Fruit fly (Drosophila melanogaster): ENCODE data around the gene CG33710.
A peak's percentile ranks its signal among the peaks of the same experiment; 100 is the strongest.

CG33710 gene

DNA sequence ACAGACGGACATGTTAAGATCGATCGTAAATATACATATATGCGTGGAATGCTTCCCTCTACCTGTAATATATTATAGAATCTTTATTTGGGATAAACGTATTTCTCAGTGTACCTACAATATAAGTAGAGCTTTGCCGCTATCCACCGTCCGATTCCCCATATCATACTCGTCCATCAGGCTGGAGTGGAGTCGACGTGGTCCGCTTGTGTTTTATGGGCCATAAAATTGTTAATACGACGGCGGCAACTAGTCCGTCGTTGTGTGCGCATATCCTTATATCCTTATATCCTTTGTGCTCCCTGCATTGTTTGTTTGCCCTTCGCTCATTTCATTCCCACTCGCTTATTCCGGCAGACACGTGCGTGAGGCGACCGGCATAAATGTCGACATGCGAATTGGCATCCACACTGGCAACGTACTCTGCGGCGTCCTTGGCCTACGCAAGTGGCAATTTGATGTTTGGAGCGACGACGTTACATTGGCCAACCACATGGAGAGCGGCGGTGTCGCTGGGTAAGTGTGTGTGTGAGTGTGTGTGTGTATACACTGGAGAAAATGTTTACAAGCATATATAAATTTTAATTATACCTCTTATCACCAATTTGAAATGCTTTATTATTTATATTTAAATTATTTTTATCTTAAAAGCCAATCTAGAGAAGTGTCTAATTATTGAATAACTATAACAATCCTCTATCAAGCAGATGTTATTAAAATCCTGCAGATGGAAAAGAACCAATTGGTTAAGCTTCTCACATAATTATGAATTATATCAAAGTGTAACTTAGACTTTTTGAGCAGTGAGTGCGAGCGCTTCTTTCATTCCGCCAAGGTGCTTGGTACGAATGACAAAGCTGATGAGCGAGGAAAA lies 16.4 kb upstream of the CG33710 start (continued):
- TF ChIP-seq phol (tag; optimal IDR thresholded peaks at IDR 0.05) (no peak), peb (GFP tag; IDR thresholded peaks at IDR 0.05) (no peak), Oli (tag; optimal IDR thresholded peaks at IDR 0.05) (peak; percentile 28), B-H2 (GFP tag; optimal IDR thresholded peaks at IDR 0.05) (no peak), Optix (GFP tag; IDR thresholded peaks at IDR 0.05) (0 out of 3 replicates have a peak, but pooled peaks have one; percentile 9), CG3847 (GFP tag; IDR thresholded peaks at IDR 0.05) (no peak), esg (GFP tag; conservative IDR thresholded peaks at IDR 0.05) (no peak), CG15011 (GFP tag; optimal IDR thresholded peaks at IDR 0.05) (no peak), Hsf (GFP tag; optimal IDR thresholded peaks at IDR 0.05) (no peak), dysf (GFP tag; IDR thresholded peaks at IDR 0.05) (0 out of 3 replicates have a peak, but pooled peaks have one; percentile 8), Meics (GFP tag; optimal IDR thresholded peaks at IDR 0.05) (peak; percentile 42), Vsx1 (GFP tag; optimal IDR thresholded peaks at IDR 0.05) (no peak), CG17186 (GFP tag; optimal IDR thresholded peaks at IDR 0.05) (no peak), Fer3 (tag; optimal IDR thresholded peaks at IDR 0.05) (no peak), CG14014 (GFP tag; IDR thresholded peaks at IDR 0.05) (no peak), Sry-δ (GFP tag; optimal IDR thresholded peaks at IDR 0.05) (no peak), BtbVII (GFP tag; optimal IDR thresholded peaks at IDR 0.05) (peak; percentile 12), shn (GFP tag; optimal IDR thresholded peaks at IDR 0.05) (no peak), run (tag; optimal IDR thresholded peaks at IDR 0.05) (no peak), tio (GFP tag; optimal IDR thresholded peaks at IDR 0.05) (no peak), Mrtf (GFP tag; IDR thresholded peaks at IDR 0.05) (no peak), jumu (GFP tag; optimal IDR thresholded peaks at IDR 0.05) (no peak), PHDP (tag; optimal IDR thresholded peaks at IDR 0.05) (no peak), CG18599 (GFP tag; optimal IDR thresholded peaks at IDR 0.05) (peak; percentile 67), sqz (GFP tag; optimal IDR thresholded peaks at IDR 0.05) (no peak), klu (GFP tag; IDR thresholded peaks at IDR 0.05) (no peak), Hey (tag; optimal IDR thresholded peaks at IDR 0.05) (peak; percentile 80), CG3995 (GFP tag; optimal IDR thresholded peaks at IDR 0.05) (no peak), CG11504 (tag; optimal IDR thresholded peaks at IDR 0.05) (peak; percentile 54), mirr (GFP tag; optimal IDR thresholded peaks at IDR 0.05) (no peak), bowl (GFP tag; IDR thresholded peaks at IDR 0.05) (no peak), CG7987 (GFP tag; optimal IDR thresholded peaks at IDR 0.05) (no peak), CG8290 (GFP tag; optimal IDR thresholded peaks at IDR 0.05) (no peak), CG8290 (tag; optimal IDR thresholded peaks at IDR 0.05) (no peak), CG13424 (tag; optimal IDR thresholded peaks at IDR 0.05) (peak; percentile 31), Hand (GFP tag; optimal IDR thresholded peaks at IDR 0.05) (peak; percentile 15), dan (GFP tag; IDR thresholded peaks at IDR 0.05) (no peak), Med (GFP tag) (no peak), Usf (GFP tag; optimal IDR thresholded peaks at IDR 0.05) (no peak), CG9215 (GFP tag; IDR thresholded peaks at IDR 0.05) (no peak), caup (GFP tag; optimal IDR thresholded peaks at IDR 0.05; ENCODE audit: severe bottlenecking) (no peak), CG4617 (GFP tag; optimal IDR thresholded peaks at IDR 0.05; ENCODE audit: borderline replicate concordance) (no peak), row (GFP tag; IDR thresholded peaks at IDR 0.05) (peak; percentile 31; the same call in 1 of the 3 replicates), CG8281 (tag; optimal IDR thresholded peaks at IDR 0.05) (no peak), CG11398 (GFP tag; optimal IDR thresholded peaks at IDR 0.05) (no peak), corto (GFP tag; optimal IDR thresholded peaks at IDR 0.05) (no peak), danr (GFP tag; IDR thresholded peaks at IDR 0.05) (no peak)

All from whole organism, embryonic.